Fruit fly (Drosophila melanogaster) Kc167 (cell line): ENCODE results near the gene alphaTub84B.

Experiments
- Sin3A ChIP-seq: fragments of >200 bp; optimal IDR thresholded peaks from 2 replicates; lab custom pipeline; 2018; ENCODE audit warnings: missing external identifiers
- h ChIP-seq: fragments of >200 bp; optimal IDR thresholded peaks from 3 replicates; lab custom pipeline; 2018; ENCODE audit warnings: missing external identifiers
- insv ChIP-seq: fragments of >200 bp; optimal IDR thresholded peaks from 3 replicates; lab custom pipeline; 2018; ENCODE audit warnings: missing external identifiers
- psq ChIP-seq: fragments of >200 bp; optimal IDR thresholded peaks from 2 replicates; lab custom pipeline; 2017; ENCODE audit warnings: missing external identifiers
- ttk ChIP-seq: sonication (Bioruptor generic); optimal IDR thresholded peaks from 2 replicates; lab custom pipeline; 2017; ENCODE audit warnings: missing external identifiers

dm6 chr3R:7040894-7041293 is 45.5 kb upstream of the alphaTub84B start:
- TF ChIP-seq h (lab: Kevin White, UChicago): no peak
- no peak for TF ChIP-seq Sin3A (lab: Kevin White, UChicago)
- no peak for TF ChIP-seq psq (lab: Kevin White, UChicago)
- no peak for TF ChIP-seq insv (lab: Kevin White, UChicago)
- TF ChIP-seq ttk (lab: Kevin White, UChicago): no peak
